Worm (Caenorhabditis elegans): Measurements from ENCODE around the gene ZK643.5.

- TF ChIP-seq him-1 (tag; optimal IDR thresholded peaks at IDR 0.05), result no peak
- TF ChIP-seq dao-5 (tag; optimal IDR thresholded peaks at IDR 0.05), result no peak
- TF ChIP-seq W03F9.2 (tag; optimal IDR thresholded peaks at IDR 0.05), result no peak
Measured at ce11 chrIII:9001899-9002298, 45.9 kb upstream of the ZK643.5 start, which contains the start of gene rpn-6.2.
